Worm (Caenorhabditis elegans) whole organism, L4 larva: Measurements from ENCODE around the gene str-77.

Experiments
- D1046.2 ChIP-seq: fragments of 200-800 bp; sonication (Bioruptor generic); IDR thresholded peaks from 2 replicates; pipeline ENCODE4 v1.3.6; 2022; ENCODE audit warnings: missing genetic modification characterization, missing compliant biosample characterization
- F37D6.2 ChIP-seq: sonication (generic microtip); optimal IDR thresholded peaks from 2 replicates; lab custom pipeline; 2016; ENCODE audit warnings: mild to moderate bottlenecking, missing genetic modification characterization, missing compliant biosample characterization
- F49E8.2 ChIP-seq: sonication (generic microtip); optimal IDR thresholded peaks from 2 replicates; lab custom pipeline; 2016; ENCODE audit warnings: missing compliant biosample characterization, mild to moderate bottlenecking, missing genetic modification characterization, borderline replicate concordance
- R02D3.7 ChIP-seq: fragments of 150-350 bp; sonication (generic microtip); optimal IDR thresholded peaks from 3 replicates; lab custom pipeline; 2014; ENCODE audit warnings: missing biosample characterization, missing genetic modification characterization
- Y105C5A.15 ChIP-seq: fragments of 200-800 bp; sonication (Bioruptor generic); IDR thresholded peaks from 2 replicates; pipeline ENCODE4 v1.3.6; 2022; ENCODE audit warnings: missing genetic modification characterization, missing compliant biosample characterization
- Y5F2A.4 ChIP-seq: fragments of 200-800 bp; sonication (Bioruptor generic); optimal IDR thresholded peaks from 2 replicates; lab custom pipeline; 2018; ENCODE audit warnings: mild to moderate bottlenecking, missing genetic modification characterization, missing compliant biosample characterization
- ZK337.2 ChIP-seq: fragments of 200-800 bp; sonication (Bioruptor generic); IDR thresholded peaks from 2 replicates; pipeline ENCODE4 v1.3.6; 2022; ENCODE audit warnings: missing genetic modification reagents, missing genetic modification characterization, missing compliant biosample characterization
- aha-1 ChIP-seq: fragments of 150-350 bp; peaks from one replicate; lab custom pipeline; 2014; ENCODE audit warnings: missing biosample characterization, missing genetic modification characterization
- aly-2 ChIP-seq: sonication (generic microtip); optimal IDR thresholded peaks from 2 replicates; lab custom pipeline; 2018; ENCODE audit warnings: missing biosample characterization, missing genetic modification characterization
- ama-1 ChIP-seq: fragments of 150-350 bp; optimal IDR thresholded peaks from 2 replicates; lab custom pipeline; 2014; ENCODE audit warnings: inconsistent platforms, mixed read lengths
- arid-1 ChIP-seq: fragments of 200-800 bp; sonication (Bioruptor generic); conservative IDR thresholded peaks from 2 replicates; pipeline ENCODE4 v1.3.6; 2022; ENCODE audit warnings: missing genetic modification reagents, missing genetic modification characterization, missing compliant biosample characterization
- attf-4 ChIP-seq: sonication (generic microtip); optimal IDR thresholded peaks from 3 replicates; lab custom pipeline; 2017; ENCODE audit warnings: missing biosample characterization, missing genetic modification characterization
- ceh-28 ChIP-seq: fragments of 150-350 bp; optimal IDR thresholded peaks from 2 replicates; lab custom pipeline; 2014; ENCODE audit warnings: missing biosample characterization, missing genetic modification reagents, missing genetic modification characterization
- cey-2 ChIP-seq: sonication (generic microtip); optimal IDR thresholded peaks from 3 replicates; lab custom pipeline; 2017; ENCODE audit warnings: missing genetic modification characterization, mild to moderate bottlenecking, missing compliant biosample characterization, antibody characterized with exemption, borderline replicate concordance; ENCODE audit not compliant: insufficient read depth
- ctbp-1 ChIP-seq: fragments of 200-800 bp; sonication (Bioruptor generic); IDR thresholded peaks from 2 replicates; pipeline ENCODE4 v1.3.6; 2022; ENCODE audit warnings: missing genetic modification reagents, missing genetic modification characterization, missing compliant biosample characterization
- daf-12 ChIP-seq: fragments of 150-350 bp; optimal IDR thresholded peaks from 2 replicates; lab custom pipeline; 2014; ENCODE audit warnings: missing biosample characterization, missing genetic modification reagents, missing genetic modification characterization
- daf-19 ChIP-seq: fragments of 200-800 bp; sonication (Bioruptor generic); conservative IDR thresholded peaks from 2 replicates; pipeline ENCODE4 v1.3.6; 2022; ENCODE audit warnings: missing genetic modification characterization, missing compliant biosample characterization
- dmd-6 ChIP-seq: fragments of 200-800 bp; sonication (Bioruptor generic); IDR thresholded peaks from 2 replicates; pipeline ENCODE4 v1.3.6; 2022; ENCODE audit warnings: missing genetic modification reagents, missing genetic modification characterization, missing compliant biosample characterization
- dmd-8 ChIP-seq: fragments of 200-800 bp; sonication (Bioruptor generic); IDR thresholded peaks from 2 replicates; pipeline ENCODE4 v1.3.6; 2022; ENCODE audit warnings: missing genetic modification characterization, missing compliant biosample characterization
- dve-1 ChIP-seq: sonication (generic microtip); optimal IDR thresholded peaks from 2 replicates; lab custom pipeline; 2017; ENCODE audit warnings: antibody characterized with exemption, mild to moderate bottlenecking, missing genetic modification characterization, missing compliant biosample characterization; ENCODE audit not compliant: insufficient read depth
- egl-43 ChIP-seq: fragments of 200-800 bp; sonication (Bioruptor generic); IDR thresholded peaks from 2 replicates; pipeline ENCODE4 v1.3.6; 2022; ENCODE audit warnings: missing genetic modification reagents, missing genetic modification characterization, missing compliant biosample characterization
- gei-8 ChIP-seq: fragments of 200-800 bp; sonication (Bioruptor generic); optimal IDR thresholded peaks from 2 replicates; lab custom pipeline; 2018; ENCODE audit warnings: mild to moderate bottlenecking, missing genetic modification characterization, missing compliant biosample characterization
- hlh-11 ChIP-seq: fragments of 200-800 bp; sonication (Bioruptor generic); optimal IDR thresholded peaks from 2 replicates; lab custom pipeline; 2018; ENCODE audit warnings: mild to moderate bottlenecking, missing genetic modification characterization, missing compliant biosample characterization
- lim-7 ChIP-seq: fragments of 200-800 bp; sonication (Bioruptor generic); IDR thresholded peaks from 2 replicates; pipeline ENCODE4 v1.3.6; 2022; ENCODE audit warnings: missing genetic modification characterization, missing compliant biosample characterization
- lin-1 ChIP-seq: fragments of 200-800 bp; sonication (Bioruptor generic); IDR thresholded peaks from 2 replicates; pipeline ENCODE4 v1.3.6; 2022; ENCODE audit warnings: missing genetic modification reagents, missing genetic modification characterization, missing compliant biosample characterization
- lin-38 ChIP-seq: fragments of 200-800 bp; sonication (Bioruptor generic); IDR thresholded peaks from 2 replicates; pipeline ENCODE4 v1.3.6; 2022; ENCODE audit warnings: missing genetic modification reagents, missing genetic modification characterization, missing compliant biosample characterization
- lin-39 ChIP-seq: fragments of 150-350 bp; optimal IDR thresholded peaks from 2 replicates; lab custom pipeline; 2014; ENCODE audit warnings: missing biosample characterization, missing genetic modification reagents, missing genetic modification characterization
- lsy-2 ChIP-seq, 2 experiments: fragments of 150-350 bp in 1 of 2; sonication (generic microtip) in 1 of 2; optimal IDR thresholded peaks; 2 replicates each; lab custom pipeline; 2014 to 2017; ENCODE audit warnings: missing biosample characterization in 2 of 2, missing genetic modification characterization in 2 of 2
- mes-2 ChIP-seq: sonication (generic microtip); optimal IDR thresholded peaks from 2 replicates; lab custom pipeline; 2016; ENCODE audit warnings: missing genotype, mild to moderate bottlenecking, missing genetic modification characterization, missing compliant biosample characterization; ENCODE audit not compliant: poor library complexity, severe bottlenecking
- nhr-237 ChIP-seq: sonication (generic microtip); optimal IDR thresholded peaks from 2 replicates; lab custom pipeline; 2017; ENCODE audit warnings: missing biosample characterization, missing genetic modification characterization
- nhr-25 ChIP-seq: sonication (generic microtip); optimal IDR thresholded peaks from 2 replicates; lab custom pipeline; 2017; ENCODE audit warnings: missing genetic modification characterization, mild to moderate bottlenecking, missing compliant biosample characterization, antibody characterized with exemption, moderate library complexity, borderline replicate concordance; ENCODE audit not compliant: insufficient read depth
- nhr-28 ChIP-seq: fragments of 150-350 bp; optimal IDR thresholded peaks from 2 replicates; lab custom pipeline; 2014; ENCODE audit warnings: missing biosample characterization, missing genetic modification characterization
- nhr-6 ChIP-seq: fragments of 150-350 bp; optimal IDR thresholded peaks from 2 replicates; lab custom pipeline; 2014; ENCODE audit warnings: missing biosample characterization, missing genetic modification characterization
- nhr-77 ChIP-seq: fragments of 150-350 bp; optimal IDR thresholded peaks from 2 replicates; lab custom pipeline; 2014; ENCODE audit warnings: missing biosample characterization, missing genetic modification characterization
- pha-4 ChIP-seq, 2 experiments: fragments of 150-350 bp in 1 of 2; fragments of 200-800 bp in 1 of 2; sonication (Bioruptor generic) in 1 of 2; IDR thresholded peaks in 1 of 2; optimal IDR thresholded peaks in 1 of 2; 2 replicates each; pipeline versions ENCODE4 v1.3.6 to Lab custom; 2014 to 2022; ENCODE audit warnings: missing genetic modification characterization in 2 of 2, missing genetic modification reagents in 2 of 2, missing biosample characterization in 1 of 2, missing compliant biosample characterization in 1 of 2
- php-3 ChIP-seq: fragments of 200-800 bp; sonication (Bioruptor generic); IDR thresholded peaks from 2 replicates; pipeline ENCODE4 v1.3.6; 2022; ENCODE audit warnings: missing genetic modification reagents, missing genetic modification characterization, missing compliant biosample characterization
- pqm-1 ChIP-seq: sonication (generic microtip); optimal IDR thresholded peaks from 2 replicates; lab custom pipeline; 2017; ENCODE audit warnings: missing biosample characterization, missing genetic modification characterization
- saeg-2 ChIP-seq: fragments of 200-800 bp; sonication (Bioruptor generic); IDR thresholded peaks from 2 replicates; pipeline ENCODE4 v1.3.6; 2022; ENCODE audit warnings: missing genetic modification reagents, missing genetic modification characterization, missing compliant biosample characterization
- set-16 ChIP-seq: fragments of 200-800 bp; sonication (Bioruptor generic); IDR thresholded peaks from 2 replicates; pipeline ENCODE4 v1.3.6; 2022; ENCODE audit warnings: missing genetic modification reagents, missing genetic modification characterization, missing compliant biosample characterization
- skn-1 ChIP-seq: fragments of 150-350 bp; optimal IDR thresholded peaks from 2 replicates; lab custom pipeline; 2014; ENCODE audit warnings: missing biosample characterization, missing genetic modification characterization
- snpc-1.2 ChIP-seq: fragments of 200-800 bp; sonication (Bioruptor generic); IDR thresholded peaks from 2 replicates; pipeline ENCODE4 v1.3.6; 2022; ENCODE audit warnings: missing genetic modification reagents, missing genetic modification characterization, missing compliant biosample characterization
- spr-3 ChIP-seq: fragments of 200-800 bp; sonication (Bioruptor generic); optimal IDR thresholded peaks from 2 replicates; lab custom pipeline; 2018; ENCODE audit warnings: mild to moderate bottlenecking, missing genetic modification characterization, missing compliant biosample characterization
- tag-97 ChIP-seq: fragments of 200-800 bp; sonication (Bioruptor generic); IDR thresholded peaks from 2 replicates; pipeline ENCODE4 v1.3.6; 2022; ENCODE audit warnings: missing genetic modification characterization, missing compliant biosample characterization
- tra-1 ChIP-seq: fragments of 200-800 bp; sonication (Bioruptor generic); IDR thresholded peaks from 2 replicates; pipeline ENCODE4 v1.3.6; 2022; ENCODE audit warnings: missing genetic modification reagents, missing genetic modification characterization, missing compliant biosample characterization
- unc-130 ChIP-seq: sonication (generic microtip); optimal IDR thresholded peaks from 2 replicates; lab custom pipeline; 2016; ENCODE audit warnings: missing genetic modification reagents, missing genetic modification characterization, missing compliant biosample characterization
- unc-62 ChIP-seq, 3 experiments: fragments of 150-350 bp in 1 of 3; sonication (generic microtip); optimal IDR thresholded peaks in 2 of 3; peaks in 1 of 3; 1 replicate in 1 of 3; 2 replicates in 2 of 3; lab custom pipeline; 2014 to 2017; ENCODE audit warnings: missing biosample characterization in 3 of 3, missing genetic modification characterization in 3 of 3, missing genetic modification reagents in 3 of 3, missing genotype in 1 of 3

str-77 gene

ce11 chrV:17707022-17707421, 11.7 kb upstream of the str-77 start, which contains the start of gene srh-31:
Gene srh-31 (plus strand): TSS chrV:17707322.
- TF ChIP-seq lim-7 (GFP tag; lab: Robert Waterston, UW) = no peak
- TF ChIP-seq F37D6.2 (tag; lab: Kevin White, UChicago) = no peak
- TF ChIP-seq pha-4 (GFP tag; IDR thresholded peaks at IDR 0.05; lab: Robert Waterston, UW) = no peak
- no peak for TF ChIP-seq pha-4 (tag; optimal IDR thresholded peaks at IDR 0.05; lab: Kevin White, UChicago)
- TF ChIP-seq daf-19 = no peak
- TF ChIP-seq attf-4 = no peak
- no peak for TF ChIP-seq skn-1 (tag; lab: Kevin White, UChicago)
- TF ChIP-seq aha-1 (tag; lab: Kevin White, UChicago) = no peak

DNA sequence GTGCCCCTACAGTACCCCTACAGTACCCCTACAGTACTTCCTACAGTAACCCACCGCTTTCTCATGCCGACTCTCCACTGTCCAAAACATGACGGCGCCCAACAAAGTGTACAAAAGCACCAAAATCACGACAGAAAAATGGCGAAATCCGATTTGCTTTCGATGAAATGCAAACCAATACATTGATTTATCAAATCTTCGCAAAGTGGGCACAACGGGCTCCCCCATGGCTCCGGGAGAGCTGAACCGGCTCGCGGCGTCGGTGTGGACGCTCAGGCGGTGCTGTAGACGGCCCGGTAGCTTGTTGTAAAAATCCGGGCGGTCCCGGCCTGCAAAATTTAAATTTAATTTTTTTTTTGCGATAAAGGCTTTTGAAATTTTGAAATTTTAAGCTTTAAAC, 6.4 kb upstream of the str-77 start:
- TF ChIP-seq aha-1 (tag; lab: Kevin White, UChicago) (peak; percentile 58), set-16 (GFP tag; lab: Robert Waterston, UW) (peak; percentile 60), aly-2 (tag; lab: Kevin White, UChicago) (no peak)
- TF ChIP-seq, all 104 proteins: peak for 2

ce11 chrV:17714330-17714729, 4.4 kb upstream of the str-77 start, which contains the start of gene twk-33:
Gene twk-33 (minus strand): TSS chrV:17714377.
- TF ChIP-seq daf-12 (tag; lab: Kevin White, UChicago) (no peak), nhr-237 (tag; lab: Kevin White, UChicago) (no peak), dmd-6 (GFP tag; lab: Robert Waterston, UW) (peak; percentile 83), nhr-25 (tag; lab: Kevin White, UChicago) (no peak), cey-2 (tag; lab: Kevin White, UChicago) (peak; percentile 14), F37D6.2 (tag; lab: Kevin White, UChicago) (no peak), gei-8 (GFP tag; lab: Kevin White, UChicago) (no peak), ctbp-1 (GFP tag; lab: Robert Waterston, UW) (no peak), Y5F2A.4 (GFP tag; lab: Kevin White, UChicago) (no peak), lin-38 (GFP tag; lab: Robert Waterston, UW) (no peak), pqm-1 (peak; percentile 99), mes-2 (no peak), dve-1 (tag; lab: Kevin White, UChicago) (no peak), php-3 (GFP tag; lab: Robert Waterston, UW) (peak; percentile 61; the same call in 1 of the 2 replicates), nhr-28 (tag; lab: Kevin White, UChicago) (peak; percentile 91), spr-3 (GFP tag; lab: Kevin White, UChicago) (no peak), D1046.2 (no peak), ZK337.2 (GFP tag; lab: Robert Waterston, UW) (no peak), tra-1 (peak; percentile 68; the same call in 1 of the 2 replicates), F49E8.2 (no peak), arid-1 (GFP tag; lab: Robert Waterston, UW) (no peak), unc-130 (GFP tag; lab: Kevin White, UChicago) (no peak), R02D3.7 (tag; lab: Kevin White, UChicago) (no peak), unc-62 (GFP tag; optimal IDR thresholded peaks at IDR 0.05 in 1 of 2; lab: Kevin White, UChicago) (no peak), unc-62 (tag; optimal IDR thresholded peaks at IDR 0.05; lab: Kevin White, UChicago) (no peak), dmd-8 (no peak), Y105C5A.15 (GFP tag; lab: Robert Waterston, UW) (no peak), lin-39 (tag; lab: Kevin White, UChicago) (no peak), lsy-2 (tag; optimal IDR thresholded peaks at IDR 0.05; lab: Kevin White, UChicago) (no peak), ceh-28 (tag; lab: Kevin White, UChicago) (no peak), skn-1 (tag; lab: Kevin White, UChicago) (no peak), ama-1 (lab: Kevin White, UChicago) (no peak), saeg-2 (no peak), egl-43 (GFP tag; lab: Robert Waterston, UW) (no peak), hlh-11 (peak; percentile 62), tag-97 (GFP tag; lab: Robert Waterston, UW) (no peak), nhr-77 (tag; lab: Kevin White, UChicago) (peak; percentile 44), lin-1 (GFP tag; lab: Robert Waterston, UW) (peak; percentile 33; the same call in 1 of the 2 replicates), snpc-1.2 (GFP tag; lab: Robert Waterston, UW) (no peak), nhr-6 (tag; lab: Kevin White, UChicago) (no peak)
